Fruit fly (Drosophila melanogaster) whole organism, adult: Measurements from ENCODE around the gene Nepl8.

Source experiments
- CG11617 ChIP-seq: fragments of 200-800 bp; sonication (Bioruptor generic); optimal IDR thresholded peaks from 2 replicates; lab custom pipeline; 2017; ENCODE audit warnings: mild to moderate bottlenecking, missing biosample characterization, missing genetic modification reagents, missing genetic modification characterization
- CG14711 ChIP-seq: fragments of 200-800 bp; sonication (Bioruptor generic); optimal IDR thresholded peaks from 2 replicates; lab custom pipeline; 2018; ENCODE audit warnings: missing biosample characterization, mild to moderate bottlenecking, missing genetic modification characterization, moderate library complexity
- CG33017 ChIP-seq: fragments of 200-800 bp; sonication (Bioruptor generic); optimal IDR thresholded peaks from 2 replicates; lab custom pipeline; 2018; ENCODE audit warnings: missing biosample characterization, mild to moderate bottlenecking, missing genetic modification characterization, moderate library complexity
- CG7045 ChIP-seq: fragments of 200-800 bp; sonication (Bioruptor generic); optimal IDR thresholded peaks from 2 replicates; lab custom pipeline; 2017; ENCODE audit warnings: missing biosample characterization, mild to moderate bottlenecking, missing genetic modification characterization
- CG7101 ChIP-seq: fragments of 200-800 bp; sonication (Bioruptor generic); optimal IDR thresholded peaks from 2 replicates; lab custom pipeline; 2018; ENCODE audit warnings: missing biosample characterization, mild to moderate bottlenecking, missing genetic modification characterization, moderate library complexity
- Crg-1 ChIP-seq: fragments of 200-800 bp; sonication (Bioruptor generic); optimal IDR thresholded peaks from 2 replicates; lab custom pipeline; 2016; ENCODE audit warnings: missing biosample characterization, missing genetic modification characterization
- cic ChIP-seq: fragments of 200-800 bp; sonication (Bioruptor generic); optimal IDR thresholded peaks from 2 replicates; lab custom pipeline; 2017; ENCODE audit warnings: missing biosample characterization, mild to moderate bottlenecking, missing genetic modification characterization, moderate library complexity
- cnc ChIP-seq, 2 experiments: fragments of >200 bp; optimal IDR thresholded peaks; 2 replicates each; lab custom pipeline; 2017
- kay ChIP-seq: fragments of 200-800 bp; sonication (Bioruptor generic); peaks from one replicate; lab custom pipeline; 2016; ENCODE audit warnings: missing biosample characterization, missing genetic modification characterization, borderline replicate concordance
- pad ChIP-seq: fragments of 200-800 bp; sonication (Bioruptor generic); optimal IDR thresholded peaks from 3 replicates; lab custom pipeline; 2017; ENCODE audit warnings: missing biosample characterization, missing genetic modification characterization, mild to moderate bottlenecking, moderate library complexity, missing genetic modification reagents
- tj ChIP-seq: fragments of 200-800 bp; sonication (Bioruptor generic); optimal IDR thresholded peaks from 3 replicates; lab custom pipeline; 2017; ENCODE audit warnings: missing biosample characterization, mild to moderate bottlenecking, missing genetic modification characterization, moderate library complexity
- toe ChIP-seq: fragments of 200-800 bp; sonication (Bioruptor generic); optimal IDR thresholded peaks from 2 replicates; lab custom pipeline; 2016; ENCODE audit warnings: missing biosample characterization, missing genetic modification characterization

- no peak for TF ChIP-seq CG11617 (GFP tag; lab: Kevin White, UChicago)
- no peak for TF ChIP-seq kay (GFP tag; lab: Kevin White, UChicago)
- TF ChIP-seq Crg-1, result no peak
- TF ChIP-seq CG33017 (tag; lab: Kevin White, UChicago), result no peak
- TF ChIP-seq CG7045 (GFP tag; lab: Kevin White, UChicago), result no peak
- TF ChIP-seq toe, result no peak
- TF ChIP-seq cic (GFP tag; lab: Kevin White, UChicago), result no peak
- no peak for TF ChIP-seq cnc (optimal IDR thresholded peaks at IDR 0.05; lab: Kevin White, UChicago)
- TF ChIP-seq CG14711 (tag; lab: Kevin White, UChicago), result peak; percentile 36
- TF ChIP-seq tj (GFP tag; lab: Kevin White, UChicago), result no peak
- TF ChIP-seq pad, result no peak
- no peak for TF ChIP-seq CG7101 (tag; lab: Kevin White, UChicago)
Measured at dm6 chr2L:16498100-16498499, 10.2 kb downstream of the Nepl8 start.
